Worm (Caenorhabditis elegans): ENCODE measurements around the gene H03G16.6.

Gene H03G16.6

DNA sequence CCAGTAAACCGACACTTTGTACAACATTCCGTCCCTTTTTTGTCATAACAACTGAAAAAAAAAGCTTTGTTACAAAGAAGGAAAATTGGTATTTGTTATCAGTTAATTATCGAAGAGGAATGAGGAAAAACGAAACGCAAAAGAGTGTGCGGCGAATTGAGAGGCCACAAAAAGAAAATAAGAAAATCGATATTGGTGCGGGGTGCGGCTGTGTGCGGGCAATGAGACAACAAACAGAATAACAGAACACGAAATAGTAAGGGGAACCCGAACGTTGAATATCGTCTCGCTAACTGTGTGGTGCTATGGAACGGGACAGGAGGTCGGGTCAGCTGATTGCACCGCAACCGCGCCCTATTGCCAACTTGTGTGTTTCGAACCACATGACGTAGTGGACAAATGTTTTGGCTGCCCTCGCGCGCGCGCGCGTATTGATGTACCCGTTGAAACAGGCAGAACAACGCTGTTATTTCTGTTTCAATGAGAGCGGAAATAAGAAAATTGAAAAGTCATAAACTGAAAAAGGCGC is 11.9 kb upstream of the H03G16.6 start, which contains the start of gene C18B12.4 (continued):
- TF ChIP-seq unc-86 (tag; optimal IDR thresholded peaks at IDR 0.05) = peak; percentile 69
- TF ChIP-seq isw-1 (GFP tag; IDR thresholded peaks at IDR 0.05) = peak; percentile 49; the same call in 1 of the 2 replicates
- peak; percentile 77 for TF ChIP-seq nhr-47 (tag; optimal IDR thresholded peaks at IDR 0.05)
- TF ChIP-seq efl-1 (optimal IDR thresholded peaks at IDR 0.05) = peak; percentile 58 to 69
- peak; percentile 63 to 95 for TF ChIP-seq efl-1 (GFP tag; optimal IDR thresholded peaks at IDR 0.05 in 1 of 2)
- TF ChIP-seq nhr-28 (tag; optimal IDR thresholded peaks at IDR 0.05) = no peak
- TF ChIP-seq dsc-1 (tag; optimal IDR thresholded peaks at IDR 0.05) = no peak
- TF ChIP-seq ceh-82 (tag; optimal IDR thresholded peaks at IDR 0.05) = peak in 2 of 3 experiments; percentile 48 to 93
- TF ChIP-seq C16A3.4 (tag; optimal IDR thresholded peaks at IDR 0.05) = peak; percentile 91
- peak; percentile 70 to 82 (median 77) for TF ChIP-seq dpl-1 (GFP tag; optimal IDR thresholded peaks at IDR 0.05)
- peak; percentile 30 for TF ChIP-seq fkh-10 (GFP tag; optimal IDR thresholded peaks at IDR 0.05)
- peak; percentile 46 for TF ChIP-seq snpc-4 (tag; optimal IDR thresholded peaks at IDR 0.05)
- peak; percentile 97 for TF ChIP-seq lin-14 (GFP tag; optimal IDR thresholded peaks at IDR 0.05)
- TF ChIP-seq nhr-84 (tag; optimal IDR thresholded peaks at IDR 0.05) = no peak
- peak; percentile 63 to 82 for TF ChIP-seq lsy-2 (tag; optimal IDR thresholded peaks at IDR 0.05)
- no peak for TF ChIP-seq mef-2 (tag; optimal IDR thresholded peaks at IDR 0.05)
- TF ChIP-seq swsn-7 (tag; optimal IDR thresholded peaks at IDR 0.05) = peak; percentile 78
- TF ChIP-seq lin-39 (tag; optimal IDR thresholded peaks at IDR 0.05) = no peak
- peak; percentile 86 for TF ChIP-seq tbx-2 (tag; optimal IDR thresholded peaks at IDR 0.05)
- TF ChIP-seq vab-15 (tag; optimal IDR thresholded peaks at IDR 0.05) = peak; percentile 89
- no peak for TF ChIP-seq nhr-12 (tag; optimal IDR thresholded peaks at IDR 0.05)
- TF ChIP-seq mep-1 (tag; optimal IDR thresholded peaks at IDR 0.05) = peak; percentile 77
- no peak for TF ChIP-seq ama-1 (optimal IDR thresholded peaks at IDR 0.05)
- TF ChIP-seq ztf-11 (tag; optimal IDR thresholded peaks at IDR 0.05) = peak in 1 of 2 experiments; percentile 19
- TF ChIP-seq lin-15B (tag; optimal IDR thresholded peaks at IDR 0.05) = peak; percentile 71
- TF ChIP-seq hlh-4 (tag; optimal IDR thresholded peaks at IDR 0.05) = no peak
- TF ChIP-seq rnt-1 (tag; optimal IDR thresholded peaks at IDR 0.05) = peak; percentile 87
- TF ChIP-seq irx-1 (tag; optimal IDR thresholded peaks at IDR 0.05) = peak; percentile 70
- no peak for TF ChIP-seq Y116A8C.19 (tag; optimal IDR thresholded peaks at IDR 0.05; ENCODE audit: borderline replicate concordance)
- TF ChIP-seq tlp-1 (tag; optimal IDR thresholded peaks at IDR 0.05) = no peak
- peak; percentile 58 for TF ChIP-seq pax-3 (tag; optimal IDR thresholded peaks at IDR 0.05)
- no peak for TF ChIP-seq ces-1 (GFP tag; optimal IDR thresholded peaks at IDR 0.05)
- no peak for TF ChIP-seq hpl-2 (GFP tag; optimal IDR thresholded peaks at IDR 0.05)
- TF ChIP-seq nhr-76 (tag; optimal IDR thresholded peaks at IDR 0.05) = no peak
- peak; percentile 63 for TF ChIP-seq blmp-1 (tag; optimal IDR thresholded peaks at IDR 0.05)
- peak; percentile 79 for TF ChIP-seq xbp-1 (tag; optimal IDR thresholded peaks at IDR 0.05)
- TF ChIP-seq F16B12.6 (tag; optimal IDR thresholded peaks at IDR 0.05) = peak; percentile 19
- TF ChIP-seq elt-2 (tag; optimal IDR thresholded peaks at IDR 0.05) = peak; percentile 23
- TF ChIP-seq fkh-8 (tag; optimal IDR thresholded peaks at IDR 0.05) = peak; percentile 85
- TF ChIP-seq ztf-4 (tag; optimal IDR thresholded peaks at IDR 0.05) = peak; percentile 71
- no peak for TF ChIP-seq pqm-1 (tag; optimal IDR thresholded peaks at IDR 0.05)
- peak; percentile 95 for TF ChIP-seq nhr-85 (tag)
- peak; percentile 79 to 90 for TF ChIP-seq lin-35 (GFP tag; optimal IDR thresholded peaks at IDR 0.05)
- TF ChIP-seq aha-1 (tag; optimal IDR thresholded peaks at IDR 0.05) = no peak
- peak; percentile 54 for TF ChIP-seq lir-3 (tag; optimal IDR thresholded peaks at IDR 0.05; ENCODE audit: poor library complexity)
- no peak for TF ChIP-seq ceh-8 (GFP tag; optimal IDR thresholded peaks at IDR 0.05)
- TF ChIP-seq unc-30 (tag; optimal IDR thresholded peaks at IDR 0.05) = no peak
- peak; percentile 92 for TF ChIP-seq nhr-20 (tag; optimal IDR thresholded peaks at IDR 0.05)
- no peak for TF ChIP-seq C34B4.2 (tag; optimal IDR thresholded peaks at IDR 0.05)
- peak in 1 of 2 experiments; percentile 93 for TF ChIP-seq mdl-1 (tag; optimal IDR thresholded peaks at IDR 0.05)
- TF ChIP-seq unc-62 (GFP tag; optimal IDR thresholded peaks at IDR 0.05) = no peak

Data from whole organism, L1 larva.